Worm (Caenorhabditis elegans): ENCODE data around the gene mmab-1.

- TF ChIP-seq nhr-12 (tag; optimal IDR thresholded peaks at IDR 0.05): no peak
- TF ChIP-seq bed-3 (GFP tag; optimal IDR thresholded peaks at IDR 0.05): no peak
- no peak for TF ChIP-seq ceh-43 (GFP tag; optimal IDR thresholded peaks at IDR 0.05)
- no peak for TF ChIP-seq unc-62 (GFP tag; optimal IDR thresholded peaks at IDR 0.05)
Observed at ce11 chrIII:4899035-4899578, 22.8 kb downstream of the mmab-1 start, which contains the start of gene nhl-2.
